Fruit fly (Drosophila melanogaster): Measurements from ENCODE around the gene CG34277.

CG34277 gene

dm6 chr3R:5387564-5387963, 18.2 kb downstream of the CG34277 start, which contains the start of gene CG14668:
TSS of gene CG14668 (minus strand) at chr3R:5387664.
- TF ChIP-seq EcR (GFP tag; optimal IDR thresholded peaks at IDR 0.05) = no peak
- no peak for TF ChIP-seq psq (optimal IDR thresholded peaks at IDR 0.05)
- no peak for TF ChIP-seq pan (optimal IDR thresholded peaks at IDR 0.05)
- no peak for TF ChIP-seq CG8478 (optimal IDR thresholded peaks at IDR 0.05)
- TF ChIP-seq Dll (optimal IDR thresholded peaks at IDR 0.05) = no peak
- no peak for TF ChIP-seq usp (GFP tag; optimal IDR thresholded peaks at IDR 0.05)

dm6 chr3R:5387996-5388395, 18.7 kb downstream of the CG34277 start:
- no peak for TF ChIP-seq CG8478 (optimal IDR thresholded peaks at IDR 0.05)
- no peak for TF ChIP-seq usp (GFP tag; optimal IDR thresholded peaks at IDR 0.05)
- TF ChIP-seq pan (optimal IDR thresholded peaks at IDR 0.05) = no peak
- no peak for TF ChIP-seq psq (optimal IDR thresholded peaks at IDR 0.05)
- TF ChIP-seq EcR (GFP tag; optimal IDR thresholded peaks at IDR 0.05) = no peak
- no peak for TF ChIP-seq Dll (optimal IDR thresholded peaks at IDR 0.05)

- TF ChIP-seq pan (optimal IDR thresholded peaks at IDR 0.05) = no peak
- no peak for TF ChIP-seq usp (GFP tag; optimal IDR thresholded peaks at IDR 0.05)
- no peak for TF ChIP-seq psq (optimal IDR thresholded peaks at IDR 0.05)
- TF ChIP-seq CG8478 (optimal IDR thresholded peaks at IDR 0.05) = no peak
- no peak for TF ChIP-seq EcR (GFP tag; optimal IDR thresholded peaks at IDR 0.05)
- TF ChIP-seq Dll (optimal IDR thresholded peaks at IDR 0.05) = no peak
Observed at dm6 chr3R:5389034-5389433, 19.7 kb downstream of the CG34277 start.

dm6 chr3R:5389435-5389834, 20.1 kb downstream of the CG34277 start:
- TF ChIP-seq Dll (optimal IDR thresholded peaks at IDR 0.05) (no peak), pan (optimal IDR thresholded peaks at IDR 0.05) (no peak), CG8478 (optimal IDR thresholded peaks at IDR 0.05) (no peak), EcR (GFP tag; optimal IDR thresholded peaks at IDR 0.05) (no peak)

dm6 chr3R:5390095-5390663, 20.8 kb downstream of the CG34277 start:
- TF ChIP-seq psq (optimal IDR thresholded peaks at IDR 0.05) (no peak), CG8478 (optimal IDR thresholded peaks at IDR 0.05) (no peak), Dll (optimal IDR thresholded peaks at IDR 0.05) (no peak), pan (optimal IDR thresholded peaks at IDR 0.05) (no peak), EcR (GFP tag; optimal IDR thresholded peaks at IDR 0.05) (no peak), usp (GFP tag; optimal IDR thresholded peaks at IDR 0.05) (no peak)

- TF ChIP-seq pan (optimal IDR thresholded peaks at IDR 0.05) (no peak), EcR (GFP tag; optimal IDR thresholded peaks at IDR 0.05) (no peak), usp (GFP tag; optimal IDR thresholded peaks at IDR 0.05) (no peak), psq (optimal IDR thresholded peaks at IDR 0.05) (no peak), Dll (optimal IDR thresholded peaks at IDR 0.05) (no peak), CG8478 (optimal IDR thresholded peaks at IDR 0.05) (no peak)
Observed at dm6 chr3R:5392033-5392432, 22.7 kb downstream of the CG34277 start.

dm6 chr3R:5392621-5393020, 23.3 kb downstream of the CG34277 start, which contains the start of gene kkv:
TSS of gene kkv (minus strand) at chr3R:5392866.
- TF ChIP-seq usp (GFP tag; optimal IDR thresholded peaks at IDR 0.05) = no peak
- TF ChIP-seq pan (optimal IDR thresholded peaks at IDR 0.05) = no peak
- TF ChIP-seq EcR (GFP tag; optimal IDR thresholded peaks at IDR 0.05) = no peak

dm6 chr3R:5393742-5394391, 24.5 kb downstream of the CG34277 start, which contains the start of gene CG1172:
TSS of gene CG1172 (plus strand) at chr3R:5393922.
- no peak for TF ChIP-seq psq (optimal IDR thresholded peaks at IDR 0.05)
- no peak for TF ChIP-seq EcR (GFP tag; optimal IDR thresholded peaks at IDR 0.05)

- no peak for TF ChIP-seq usp (GFP tag; optimal IDR thresholded peaks at IDR 0.05)
- TF ChIP-seq pan (optimal IDR thresholded peaks at IDR 0.05) = no peak
- TF ChIP-seq EcR (GFP tag; optimal IDR thresholded peaks at IDR 0.05) = no peak
- no peak for TF ChIP-seq CG8478 (optimal IDR thresholded peaks at IDR 0.05)
- TF ChIP-seq psq (optimal IDR thresholded peaks at IDR 0.05) = no peak
- TF ChIP-seq Dll (optimal IDR thresholded peaks at IDR 0.05) = no peak
Observed at dm6 chr3R:5395210-5395609, 25.9 kb downstream of the CG34277 start.

dm6 chr3R:5399096-5399495, 29.8 kb downstream of the CG34277 start, which contains the start of gene Or83a:
TSS of gene Or83a (minus strand) at chr3R:5399196.
- no peak for TF ChIP-seq usp (GFP tag; optimal IDR thresholded peaks at IDR 0.05)
- no peak for TF ChIP-seq psq (optimal IDR thresholded peaks at IDR 0.05)
- TF ChIP-seq CG8478 (optimal IDR thresholded peaks at IDR 0.05) = no peak
- no peak for TF ChIP-seq Dll (optimal IDR thresholded peaks at IDR 0.05)
- TF ChIP-seq EcR (GFP tag; optimal IDR thresholded peaks at IDR 0.05) = no peak
- TF ChIP-seq pan (optimal IDR thresholded peaks at IDR 0.05) = no peak

dm6 chr3R:5403963-5404362, 34.6 kb downstream of the CG34277 start, which contains the start of gene CG2663:
TSS of gene CG2663 (minus strand) at chr3R:5404135.
- no peak for TF ChIP-seq Dll (optimal IDR thresholded peaks at IDR 0.05)
- no peak for TF ChIP-seq CG8478 (optimal IDR thresholded peaks at IDR 0.05)
- no peak for TF ChIP-seq psq (optimal IDR thresholded peaks at IDR 0.05)
- TF ChIP-seq usp (GFP tag; optimal IDR thresholded peaks at IDR 0.05) = no peak
- no peak for TF ChIP-seq pan (optimal IDR thresholded peaks at IDR 0.05)

dm6 chr3R:5412306-5412705, 43.0 kb downstream of the CG34277 start, which contains the start of gene Orco:
TSS of gene Orco (minus strand) at chr3R:5412406.
- TF ChIP-seq pan (optimal IDR thresholded peaks at IDR 0.05) (no peak), EcR (GFP tag; optimal IDR thresholded peaks at IDR 0.05) (no peak), psq (optimal IDR thresholded peaks at IDR 0.05) (no peak), usp (GFP tag; optimal IDR thresholded peaks at IDR 0.05) (no peak), Dll (optimal IDR thresholded peaks at IDR 0.05) (no peak), CG8478 (optimal IDR thresholded peaks at IDR 0.05) (no peak)

All from whole organism.